Fruit fly (Drosophila melanogaster): Measurements from ENCODE around the gene lectin-22C.

The lectin-22C gene

dm6 chr2L:2015204-2015603 is 21.9 kb downstream of the lectin-22C start (continued):
- TF ChIP-seq klu (GFP tag; IDR thresholded peaks at IDR 0.05) (no peak), ranshi (GFP tag; IDR thresholded peaks at IDR 0.05) (0 out of 2 replicates have a peak, but pooled peaks have one; percentile 9), ash1 (GFP tag; optimal IDR thresholded peaks at IDR 0.05) (no peak), CG6765 (GFP tag; optimal IDR thresholded peaks at IDR 0.05) (peak; percentile 2), Rfx (GFP tag; IDR thresholded peaks at IDR 0.05) (peak; percentile 55; the same call in 1 of the 2 replicates), gcm2 (GFP tag; optimal IDR thresholded peaks at IDR 0.05) (no peak), Fer3 (tag; optimal IDR thresholded peaks at IDR 0.05) (peak; percentile 9), ab (GFP tag; optimal IDR thresholded peaks at IDR 0.05) (no peak), Ptx1 (GFP tag; IDR thresholded peaks at IDR 0.05) (peak; percentile 38; the same call in 1 of the 2 replicates), slou (GFP tag; optimal IDR thresholded peaks at IDR 0.05) (no peak), CG2202 (tag; optimal IDR thresholded peaks at IDR 0.05) (no peak), phol (tag; optimal IDR thresholded peaks at IDR 0.05) (no peak), zen2 (GFP tag; IDR thresholded peaks at IDR 0.05; ENCODE audit: partially characterized antibody) (no peak), lab (GFP tag; optimal IDR thresholded peaks at IDR 0.05) (peak; percentile 48), unpg (GFP tag; optimal IDR thresholded peaks at IDR 0.05) (no peak), mld (GFP tag; IDR thresholded peaks at IDR 0.05; ENCODE audit: partially characterized antibody) (no peak), vvl (GFP tag; IDR thresholded peaks at IDR 0.05) (peak; percentile 22; the same call in 1 of the 2 replicates), CG31441 (GFP tag; IDR thresholded peaks at IDR 0.05) (0 out of 2 replicates have a peak, but pooled peaks have one; percentile 8), lmd (GFP tag; IDR thresholded peaks at IDR 0.05) (peak; percentile 47; the same call in 1 of the 2 replicates), CG7271 (tag; optimal IDR thresholded peaks at IDR 0.05) (no peak), Ada2b (GFP tag; IDR thresholded peaks at IDR 0.05) (0 out of 2 replicates have a peak, but pooled peaks have one; percentile 8), CG30403 (GFP tag; optimal IDR thresholded peaks at IDR 0.05) (no peak), CG32532 (GFP tag; IDR thresholded peaks at IDR 0.05) (0 out of 2 replicates have a peak, but pooled peaks have one; percentile 8), Myb (GFP tag; optimal IDR thresholded peaks at IDR 0.05) (no peak), pnt (GFP tag; optimal IDR thresholded peaks at IDR 0.05) (no peak), cwo (GFP tag; optimal IDR thresholded peaks at IDR 0.05) (peak; percentile 23), cg (GFP tag; optimal IDR thresholded peaks at IDR 0.05) (no peak), Hmr (GFP tag; optimal IDR thresholded peaks at IDR 0.05) (peak; percentile 67), Med (GFP tag) (peak; percentile 28), CG13296 (GFP tag; optimal IDR thresholded peaks at IDR 0.05) (peak; percentile 15), usp (GFP tag; optimal IDR thresholded peaks at IDR 0.05) (no peak), CG8944 (GFP tag; optimal IDR thresholded peaks at IDR 0.05) (no peak), cas (GFP tag; IDR thresholded peaks at IDR 0.05) (no peak), pum (GFP tag; optimal IDR thresholded peaks at IDR 0.05) (no peak), sens (GFP tag) (peak; percentile 55), ci (GFP tag; IDR thresholded peaks at IDR 0.05) (no peak), sc (optimal IDR thresholded peaks at IDR 0.05) (no peak), sc (GFP tag; optimal IDR thresholded peaks at IDR 0.05) (no peak), D19A (tag; optimal IDR thresholded peaks at IDR 0.05) (no peak), CG16815 (GFP tag; optimal IDR thresholded peaks at IDR 0.05) (no peak), CG3163 (GFP tag; optimal IDR thresholded peaks at IDR 0.05) (no peak), CG33213 (GFP tag; optimal IDR thresholded peaks at IDR 0.05) (no peak), NK7.1 (GFP tag; optimal IDR thresholded peaks at IDR 0.05) (no peak), CG4820 (GFP tag; optimal IDR thresholded peaks at IDR 0.05) (no peak), Mrtf (GFP tag; IDR thresholded peaks at IDR 0.05) (0 out of 3 replicates have a peak, but pooled peaks have one; percentile 8), CG11247 (GFP tag; IDR thresholded peaks at IDR 0.05) (no peak), cad (GFP tag; optimal IDR thresholded peaks at IDR 0.05) (no peak), Hr39 (optimal IDR thresholded peaks at IDR 0.05) (no peak), CG10543 (GFP tag; optimal IDR thresholded peaks at IDR 0.05) (peak; percentile 8), eve (GFP tag; optimal IDR thresholded peaks at IDR 0.05) (peak in 1 of 2 experiments; percentile 41), CG13894 (tag; optimal IDR thresholded peaks at IDR 0.05) (no peak), Ravus (GFP tag; IDR thresholded peaks at IDR 0.05) (no peak)
